Worm (Caenorhabditis elegans): ENCODE data around the gene F55C9.11.

DNA sequence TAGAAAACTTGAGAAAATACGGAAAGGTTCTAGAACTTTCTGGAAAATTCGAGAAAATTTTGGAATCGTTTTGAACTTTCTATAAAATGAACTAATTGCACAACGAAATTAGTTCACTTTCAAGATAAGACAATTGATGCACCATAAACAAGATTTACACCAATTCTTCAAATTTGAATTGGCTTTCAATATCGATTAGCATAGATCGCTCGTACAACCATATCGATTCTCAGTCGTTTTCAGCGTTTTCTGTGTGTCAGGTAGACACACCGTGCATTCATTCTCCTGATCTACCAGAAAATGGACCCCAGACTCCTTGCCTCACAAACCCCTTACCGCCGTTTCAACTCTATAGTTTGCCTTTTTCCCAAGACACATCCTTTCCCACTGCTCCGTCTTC lies 27.2 kb downstream of the F55C9.11 start, which contains the start of gene fbxb-117:
- TF ChIP-seq snpc-4 (tag; optimal IDR thresholded peaks at IDR 0.05), result no peak
- TF ChIP-seq nhr-111 (GFP tag; optimal IDR thresholded peaks at IDR 0.05), result no peak
- no peak for TF ChIP-seq pha-4 (GFP tag; IDR thresholded peaks at IDR 0.05)
- no peak for TF ChIP-seq pha-4 (tag; optimal IDR thresholded peaks at IDR 0.05)
- TF ChIP-seq jun-1 (tag; optimal IDR thresholded peaks at IDR 0.05), result no peak
- TF ChIP-seq unc-130 (GFP tag; optimal IDR thresholded peaks at IDR 0.05), result no peak
- no peak for TF ChIP-seq daf-12 (tag; optimal IDR thresholded peaks at IDR 0.05)
- TF ChIP-seq ceh-20 (GFP tag; IDR thresholded peaks at IDR 0.05), result no peak
- no peak for TF ChIP-seq ztf-11 (tag; optimal IDR thresholded peaks at IDR 0.05)
